Fruit fly (Drosophila melanogaster): Measurements from ENCODE around the gene SIFaR.

DNA sequence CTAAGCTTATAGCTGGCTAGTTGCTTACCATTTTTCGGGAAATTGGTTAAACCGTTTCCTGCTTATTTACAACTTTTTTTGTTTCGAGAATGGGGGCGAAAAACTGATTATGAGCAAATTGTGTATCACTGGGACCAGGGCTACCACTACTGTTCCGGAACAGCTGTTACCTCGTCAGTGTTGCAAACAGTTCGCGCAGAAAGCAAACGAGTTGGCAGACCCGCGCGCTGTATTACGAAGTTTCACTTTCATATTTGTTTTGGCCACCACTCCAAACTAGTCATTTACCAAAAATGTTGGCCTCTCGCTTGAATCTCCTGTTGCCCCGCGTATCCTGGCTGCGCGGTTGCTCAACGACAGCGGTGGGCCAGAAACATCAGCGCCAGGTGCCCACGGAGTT lies 23.9 kb downstream of the SIFaR start, which contains the start of the genes AP-2sigma and Idi:
- TF ChIP-seq CG8478 (optimal IDR thresholded peaks at IDR 0.05) (no peak), CTCF (optimal IDR thresholded peaks at IDR 0.05) (no peak)

Data from S2 (cell line).